Worm (Caenorhabditis elegans): ENCODE data around the gene pph-1.
A peak's percentile ranks its signal among the peaks of the same experiment; 100 is the strongest.

The pph-1 gene

DNA sequence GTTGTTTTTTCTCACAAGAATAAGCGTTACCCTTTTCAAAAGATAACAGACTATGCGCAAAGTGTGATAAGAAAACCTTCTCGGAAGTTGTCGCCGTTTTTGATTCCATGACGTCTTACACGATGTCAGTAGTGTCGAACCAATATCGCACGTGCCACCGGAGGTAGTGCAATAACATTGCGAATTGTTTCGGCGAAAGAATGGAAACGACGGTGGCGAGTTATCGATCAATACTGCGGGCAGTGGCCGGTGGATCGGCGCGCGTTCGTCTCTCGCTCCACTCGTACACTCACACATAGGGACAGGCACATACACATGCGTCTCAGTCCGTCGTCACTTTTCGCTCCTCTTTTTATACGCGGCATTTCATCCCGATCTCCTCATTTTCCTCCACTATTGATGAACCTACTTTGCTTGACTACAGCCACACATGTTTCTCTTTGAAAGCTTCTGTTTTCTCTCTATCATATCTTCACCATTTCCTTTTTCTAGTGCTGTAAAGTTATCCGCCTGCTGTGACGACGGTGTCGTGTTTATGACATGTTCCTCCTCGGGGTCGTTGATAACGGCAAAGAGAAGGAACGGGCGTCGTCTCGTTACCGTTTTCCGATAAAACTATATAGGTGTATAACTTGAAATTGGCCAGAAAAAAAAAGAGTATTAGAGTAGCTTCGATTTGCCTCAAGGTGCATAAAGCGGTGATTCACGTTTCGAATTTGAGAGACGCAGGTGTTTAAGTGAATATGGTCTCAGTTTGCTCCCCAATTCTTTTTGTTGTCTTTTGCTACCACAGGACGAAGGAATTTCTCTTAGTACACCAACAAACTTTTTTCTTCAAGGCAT, 21.0 kb upstream of the pph-1 start (continued):
- no peak for TF ChIP-seq ces-1 (GFP tag; optimal IDR thresholded peaks at IDR 0.05)
- no peak for TF ChIP-seq irx-1 (tag; optimal IDR thresholded peaks at IDR 0.05)
- peak in 1 of 2 experiments; percentile 94 for TF ChIP-seq mdl-1 (tag; optimal IDR thresholded peaks at IDR 0.05)

DNA sequence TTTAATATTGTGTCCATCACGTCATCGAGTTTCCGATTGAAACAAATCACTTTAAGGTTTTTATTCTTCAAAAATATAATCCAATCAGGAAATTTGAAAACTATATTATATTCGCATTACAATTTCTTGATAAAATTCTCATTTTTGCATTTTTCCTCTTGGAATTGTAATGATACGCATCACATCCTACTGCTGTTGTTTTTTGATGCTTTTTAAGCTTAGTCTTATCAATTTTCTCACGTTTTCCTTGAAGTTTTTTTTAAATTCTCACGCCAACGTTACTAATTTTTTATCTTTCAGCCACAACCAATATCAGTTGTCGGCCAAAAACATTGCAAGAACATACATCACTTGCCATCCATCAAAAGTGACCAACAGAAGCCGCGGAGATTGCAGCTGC, 20.2 kb upstream of the pph-1 start, which contains the start of gene gsp-1:
Gene gsp-1 (plus strand): TSS at position 301 of the 400 bp plus-strand sequence.
- TF ChIP-seq unc-30 (tag; optimal IDR thresholded peaks at IDR 0.05) (no peak), fkh-8 (tag; optimal IDR thresholded peaks at IDR 0.05) (no peak), unc-86 (tag; optimal IDR thresholded peaks at IDR 0.05) (no peak), zag-1 (tag; optimal IDR thresholded peaks at IDR 0.05) (no peak), ceh-63 (GFP tag; optimal IDR thresholded peaks at IDR 0.05) (no peak), jun-1 (tag; optimal IDR thresholded peaks at IDR 0.05) (no peak), ztf-11 (tag; optimal IDR thresholded peaks at IDR 0.05) (no peak), efl-1 (optimal IDR thresholded peaks at IDR 0.05) (no peak), efl-1 (GFP tag; optimal IDR thresholded peaks at IDR 0.05 in 1 of 2) (peak in 1 of 2 experiments; percentile 49), nhr-85 (tag) (peak; percentile 41)

DNA sequence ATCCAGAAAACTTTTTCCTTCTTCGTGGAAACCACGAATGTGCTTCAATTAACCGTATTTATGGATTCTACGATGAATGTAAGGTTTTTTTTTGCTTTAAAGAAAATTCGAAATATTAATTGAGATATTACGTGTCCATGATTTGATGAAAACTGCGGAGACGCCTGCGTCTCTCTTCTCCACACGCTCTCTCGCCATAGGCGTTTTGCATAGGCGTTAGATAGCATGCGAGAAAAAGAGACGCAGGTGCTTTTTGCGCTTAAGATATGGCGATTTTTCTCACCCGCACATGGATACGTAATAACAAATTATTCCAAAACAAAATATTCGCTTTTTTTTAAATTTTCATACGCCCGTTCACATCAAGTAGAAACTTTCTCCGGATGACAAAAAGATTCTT, 18.9 kb upstream of the pph-1 start:
- TF ChIP-seq efl-1 (optimal IDR thresholded peaks at IDR 0.05) (no peak), efl-1 (GFP tag; optimal IDR thresholded peaks at IDR 0.05 in 1 of 2) (peak in 1 of 2 experiments; percentile 86), snpc-4 (tag; optimal IDR thresholded peaks at IDR 0.05) (no peak), unc-30 (tag; optimal IDR thresholded peaks at IDR 0.05) (no peak)

DNA sequence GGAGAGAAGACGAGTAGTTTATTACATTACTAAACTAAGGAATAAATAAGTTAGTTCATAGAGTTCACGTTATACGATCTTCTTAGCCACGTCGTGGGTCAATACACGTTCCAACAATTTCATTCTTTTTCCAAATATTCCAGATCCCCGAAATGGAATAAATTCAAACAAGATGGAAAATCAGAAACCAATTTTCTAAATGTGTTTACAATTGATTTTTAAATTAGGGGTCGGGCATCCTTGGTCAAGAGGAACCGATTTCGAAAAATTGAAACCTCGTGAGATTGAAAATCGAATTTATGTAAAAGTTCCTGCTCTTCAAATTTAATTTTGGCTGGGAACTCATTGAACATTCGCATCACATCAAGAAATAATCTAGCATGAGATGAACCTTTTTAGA, 17.6 kb upstream of the pph-1 start:
- TF ChIP-seq aly-2 (tag; optimal IDR thresholded peaks at IDR 0.05): no peak
- peak; percentile 59 for TF ChIP-seq fkh-4 (tag; optimal IDR thresholded peaks at IDR 0.05; ENCODE audit: borderline replicate concordance)
- no peak for TF ChIP-seq grh-1 (GFP tag; IDR thresholded peaks at IDR 0.05)
- TF ChIP-seq fkh-10 (GFP tag; optimal IDR thresholded peaks at IDR 0.05): peak; percentile 41
- TF ChIP-seq dsc-1 (tag; optimal IDR thresholded peaks at IDR 0.05): peak; percentile 84
- TF ChIP-seq lin-14 (GFP tag; optimal IDR thresholded peaks at IDR 0.05): peak; percentile 20
- TF ChIP-seq unc-62 (GFP tag; optimal IDR thresholded peaks at IDR 0.05): no peak

DNA sequence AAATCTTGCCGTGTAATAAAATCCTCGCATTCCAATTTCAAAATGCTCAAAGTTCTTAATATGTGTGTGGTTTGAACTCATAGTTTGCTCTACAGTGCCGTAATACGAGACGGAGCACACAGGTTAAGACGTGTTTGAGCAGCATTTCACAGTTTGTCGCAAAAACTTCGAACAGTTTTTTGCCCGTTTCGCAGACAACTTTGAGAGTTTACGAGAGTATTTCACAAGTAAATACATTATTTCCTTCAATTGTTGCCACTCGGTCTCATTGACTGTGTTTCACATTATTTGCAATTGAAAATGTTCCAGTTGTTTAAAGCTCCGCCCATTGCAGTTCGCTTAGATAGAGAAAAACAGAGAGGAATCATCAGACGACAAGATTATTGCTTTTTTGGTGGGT, 14.7 kb upstream of the pph-1 start, which contains the start of gene F29F11.20:
Gene F29F11.20 (plus strand): TSS at position 301 of the 400 bp plus-strand sequence.
- TF ChIP-seq ces-1 (GFP tag; optimal IDR thresholded peaks at IDR 0.05) (no peak), lin-39 (tag; optimal IDR thresholded peaks at IDR 0.05) (no peak), vab-15 (tag; optimal IDR thresholded peaks at IDR 0.05) (no peak), efl-3 (GFP tag; optimal IDR thresholded peaks at IDR 0.05) (no peak), fkh-4 (tag; optimal IDR thresholded peaks at IDR 0.05; ENCODE audit: borderline replicate concordance) (no peak)

DNA sequence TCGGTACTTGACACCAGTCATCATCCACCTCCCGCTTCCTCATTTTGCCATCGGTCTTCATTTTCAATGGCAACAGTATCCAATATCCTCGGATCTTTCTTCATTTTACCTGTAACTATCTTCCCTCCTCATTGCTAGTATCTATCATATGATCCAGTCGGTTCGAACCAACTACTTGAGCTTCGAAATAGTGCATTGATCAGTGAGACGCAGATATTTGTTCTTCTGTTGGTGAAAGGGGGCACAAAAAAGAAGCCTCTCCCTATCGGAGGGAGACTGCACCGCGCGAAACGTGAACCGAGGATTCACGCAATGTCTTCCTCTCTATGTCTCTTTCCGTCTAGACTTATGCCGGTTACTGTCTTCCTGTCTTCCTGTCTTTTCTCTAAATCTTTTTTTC, 11.0 kb upstream of the pph-1 start:
- no peak for TF ChIP-seq ceh-90 (tag; optimal IDR thresholded peaks at IDR 0.05)
- TF ChIP-seq mef-2 (tag; optimal IDR thresholded peaks at IDR 0.05): no peak
- no peak for TF ChIP-seq ceh-8 (GFP tag; optimal IDR thresholded peaks at IDR 0.05)
- TF ChIP-seq unc-86 (tag; optimal IDR thresholded peaks at IDR 0.05): no peak
- peak; percentile 11 for TF ChIP-seq skn-1 (tag; optimal IDR thresholded peaks at IDR 0.05)
- peak; percentile 56 for TF ChIP-seq nhr-77 (tag; optimal IDR thresholded peaks at IDR 0.05)
- no peak for TF ChIP-seq sptf-1 (tag; optimal IDR thresholded peaks at IDR 0.05)
- TF ChIP-seq sup-37 (GFP tag; optimal IDR thresholded peaks at IDR 0.05): no peak
- TF ChIP-seq lin-14 (GFP tag; optimal IDR thresholded peaks at IDR 0.05): peak; percentile 36
- TF ChIP-seq tbx-2 (tag; optimal IDR thresholded peaks at IDR 0.05): peak; percentile 12
- TF ChIP-seq egl-27 (tag; optimal IDR thresholded peaks at IDR 0.05): peak in 1 of 2 experiments; percentile 1
- no peak for TF ChIP-seq ama-1 (optimal IDR thresholded peaks at IDR 0.05)
- TF ChIP-seq lsy-2 (tag; optimal IDR thresholded peaks at IDR 0.05): peak in 1 of 2 experiments; percentile 4
- TF ChIP-seq sox-4 (tag; optimal IDR thresholded peaks at IDR 0.05): no peak
- no peak for TF ChIP-seq unc-130 (tag; optimal IDR thresholded peaks at IDR 0.05)
- no peak for TF ChIP-seq C34B4.2 (tag; optimal IDR thresholded peaks at IDR 0.05)
- TF ChIP-seq nhr-20 (tag; optimal IDR thresholded peaks at IDR 0.05): peak; percentile 12
- TF ChIP-seq egl-13 (tag; optimal IDR thresholded peaks at IDR 0.05): no peak

Measured in whole organism, L1 larva.